Fruit fly (Drosophila melanogaster) Kc167 (cell line): Measurements from ENCODE around the gene orb2.

Experiments used
- Myc ChIP-seq: fragments of >200 bp; optimal IDR thresholded peaks from 2 replicates; lab custom pipeline; 2017; ENCODE audit warnings: missing external identifiers
- Sin3A ChIP-seq: fragments of >200 bp; optimal IDR thresholded peaks from 2 replicates; lab custom pipeline; 2018; ENCODE audit warnings: missing external identifiers
- h ChIP-seq: fragments of >200 bp; optimal IDR thresholded peaks from 3 replicates; lab custom pipeline; 2018; ENCODE audit warnings: missing external identifiers
- insv ChIP-seq: fragments of >200 bp; optimal IDR thresholded peaks from 3 replicates; lab custom pipeline; 2018; ENCODE audit warnings: missing external identifiers
- psq ChIP-seq: fragments of >200 bp; optimal IDR thresholded peaks from 2 replicates; lab custom pipeline; 2017; ENCODE audit warnings: missing external identifiers
- ttk ChIP-seq: sonication (Bioruptor generic); optimal IDR thresholded peaks from 2 replicates; lab custom pipeline; 2017; ENCODE audit warnings: missing external identifiers

The orb2 gene

dm6 chr3L:8953962-8954647 lies at the start of gene orb2, which contains the start of gene CG43783:
Gene orb2, minus strand, starts transcription at chr3L:8954463.
Gene CG43783, minus strand, starts transcription at chr3L:8954272.
- no peak for TF ChIP-seq psq (lab: Kevin White, UChicago)
- no peak for TF ChIP-seq Sin3A (lab: Kevin White, UChicago)
- TF ChIP-seq ttk (lab: Kevin White, UChicago): no peak
- no peak for TF ChIP-seq insv (lab: Kevin White, UChicago)
- TF ChIP-seq Myc: no peak

- no peak for TF ChIP-seq h
- TF ChIP-seq ttk (lab: Kevin White, UChicago): no peak
- no peak for TF ChIP-seq psq (lab: Kevin White, UChicago)
- TF ChIP-seq insv (lab: Kevin White, UChicago): no peak
- TF ChIP-seq Sin3A (lab: Kevin White, UChicago): no peak
Measured at dm6 chr3L:9003369-9003768, 49.1 kb upstream of the orb2 start.

dm6 chr3L:9002527-9002926 lies 48.3 kb upstream of the orb2 start:
- TF ChIP-seq Myc (no peak), h (no peak), Sin3A (lab: Kevin White, UChicago) (no peak), ttk (lab: Kevin White, UChicago) (no peak), insv (lab: Kevin White, UChicago) (no peak), psq (lab: Kevin White, UChicago) (no peak)

dm6 chr3L:8997686-8998239 lies 43.5 kb upstream of the orb2 start, which contains the start of the genes smg and CG5087:
Gene smg, minus strand, starts transcription at chr3L:8997989.
Gene CG5087, plus strand, starts transcription at chr3L:8998184.
- TF ChIP-seq h: no peak
- TF ChIP-seq insv (lab: Kevin White, UChicago): no peak
- TF ChIP-seq Sin3A (lab: Kevin White, UChicago): no peak
- no peak for TF ChIP-seq Myc
- TF ChIP-seq ttk (lab: Kevin White, UChicago): no peak
- no peak for TF ChIP-seq psq (lab: Kevin White, UChicago)

- TF ChIP-seq Sin3A (lab: Kevin White, UChicago) (no peak), Myc (no peak), insv (lab: Kevin White, UChicago) (no peak), ttk (lab: Kevin White, UChicago) (no peak)
Measured at dm6 chr3L:8996899-8997685, 42.8 kb upstream of the orb2 start.

- TF ChIP-seq psq (lab: Kevin White, UChicago): no peak
- TF ChIP-seq insv (lab: Kevin White, UChicago): no peak
- no peak for TF ChIP-seq h
- no peak for TF ChIP-seq ttk (lab: Kevin White, UChicago)
- no peak for TF ChIP-seq Myc
- TF ChIP-seq Sin3A (lab: Kevin White, UChicago): no peak
Measured at dm6 chr3L:8996173-8996767, 42.0 kb upstream of the orb2 start.

dm6 chr3L:8990128-8990527 lies 35.9 kb upstream of the orb2 start, which contains the start of gene CG5280:
Gene CG5280, minus strand, starts transcription at chr3L:8990228.
- TF ChIP-seq ttk (lab: Kevin White, UChicago) (no peak), insv (lab: Kevin White, UChicago) (no peak), psq (lab: Kevin White, UChicago) (no peak), h (no peak), Sin3A (lab: Kevin White, UChicago) (no peak), Myc (no peak)

- TF ChIP-seq Myc (no peak), psq (lab: Kevin White, UChicago) (no peak), Sin3A (lab: Kevin White, UChicago) (no peak), ttk (lab: Kevin White, UChicago) (no peak)
Measured at dm6 chr3L:8986582-8986981, 32.3 kb upstream of the orb2 start, which contains the start of gene CG5068. Gene CG5068, plus strand, starts transcription at chr3L:8986710.

dm6 chr3L:8985848-8986320 lies 31.6 kb upstream of the orb2 start, which contains the start of gene Galk:
Gene Galk, minus strand, starts transcription at chr3L:8986091.
- TF ChIP-seq psq (lab: Kevin White, UChicago) (no peak), h (no peak), Myc (no peak), Sin3A (lab: Kevin White, UChicago) (no peak), ttk (lab: Kevin White, UChicago) (no peak), insv (lab: Kevin White, UChicago) (no peak)

dm6 chr3L:8985132-8985847 lies 31.0 kb upstream of the orb2 start:
- no peak for TF ChIP-seq h
- no peak for TF ChIP-seq Myc
- no peak for TF ChIP-seq ttk (lab: Kevin White, UChicago)
- no peak for TF ChIP-seq Sin3A (lab: Kevin White, UChicago)
- TF ChIP-seq insv (lab: Kevin White, UChicago): no peak
- TF ChIP-seq psq (lab: Kevin White, UChicago): no peak

dm6 chr3L:8982044-8982443 lies 27.8 kb upstream of the orb2 start:
- TF ChIP-seq psq (lab: Kevin White, UChicago) (no peak), ttk (lab: Kevin White, UChicago) (no peak), Sin3A (lab: Kevin White, UChicago) (no peak), Myc (no peak), h (no peak), insv (lab: Kevin White, UChicago) (no peak)
